Fruit fly (Drosophila melanogaster): ENCODE measurements around the gene CG13891.

dm6 chr3L:439538-439937 is 5.8 kb upstream of the CG13891 start:
- no peak for TF ChIP-seq sv (GFP tag; optimal IDR thresholded peaks at IDR 0.05)
- no peak for TF ChIP-seq h (GFP tag; optimal IDR thresholded peaks at IDR 0.05)
